Worm (Caenorhabditis elegans) whole organism, L4/young adult: ENCODE measurements around the gene B0252.11.
A peak's percentile ranks its signal among the peaks of the same experiment; 100 is the strongest.
"Not testable (repeated sequence)": the region's sequence is repeated elsewhere in the genome, so short reads cannot be mapped to it uniquely, and the experiment has no call there.

ENCODE experiments used
- W03F9.2 ChIP-seq: fragments of 150-350 bp; optimal IDR thresholded peaks from 2 replicates; lab custom pipeline; 2014; ENCODE audit warnings: missing biosample characterization, missing genetic modification characterization
- dao-5 ChIP-seq: sonication (generic microtip); optimal IDR thresholded peaks from 2 replicates; lab custom pipeline; 2016; ENCODE audit warnings: missing genotype, missing genetic modification characterization, moderate library complexity, missing compliant biosample characterization
- him-1 ChIP-seq: sonication (generic microtip); optimal IDR thresholded peaks from 2 replicates; lab custom pipeline; 2016; ENCODE audit warnings: missing genotype, missing genetic modification reagents, missing genetic modification characterization, missing compliant biosample characterization

Gene B0252.11

DNA sequence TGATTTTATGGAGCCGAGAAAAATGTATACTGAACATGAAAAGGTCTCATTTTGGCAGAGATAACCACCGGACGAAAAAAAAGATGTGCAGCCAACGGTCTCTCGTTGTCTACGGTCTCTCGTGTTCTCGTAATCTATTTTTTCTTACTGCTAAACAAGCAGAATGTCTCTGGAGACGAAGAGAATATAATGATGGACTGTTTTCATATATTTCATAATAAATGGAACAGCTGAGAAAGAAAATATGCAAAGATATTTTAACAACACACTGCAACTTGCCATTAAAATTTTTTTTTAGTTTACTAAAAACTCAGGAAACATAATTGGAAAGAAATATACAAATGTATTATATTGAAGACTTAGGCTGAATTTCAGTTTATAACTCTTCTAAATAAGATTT, 12.5 kb upstream of the B0252.11 start:
- TF ChIP-seq dao-5 (tag; lab: Kevin White, UChicago), result no peak
- no peak for TF ChIP-seq W03F9.2 (tag; lab: Kevin White, UChicago)
- TF ChIP-seq him-1 (tag; lab: Kevin White, UChicago), result no peak

DNA sequence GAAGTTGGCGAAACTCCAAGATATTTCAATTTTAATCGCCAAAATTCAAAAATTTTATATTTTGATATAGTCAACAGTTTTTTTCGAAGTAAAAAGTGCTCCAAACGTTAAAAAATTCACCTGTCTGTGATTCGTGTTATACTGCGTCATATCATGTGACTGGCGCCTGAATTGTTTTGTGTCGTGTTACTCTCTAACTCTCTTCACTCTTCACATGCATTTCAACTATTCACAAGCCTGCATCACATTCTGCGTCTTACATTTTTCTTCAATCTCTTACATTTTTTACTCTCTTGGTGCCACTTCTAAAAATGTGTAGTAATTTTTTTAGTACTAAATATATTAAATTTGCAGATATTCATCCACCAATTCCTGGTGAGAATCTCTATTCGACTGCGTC, 10.8 kb upstream of the B0252.11 start, which contains the start of gene flcn-1:
Gene flcn-1, plus strand, starts transcription at position 348 of the 400 bp plus-strand sequence.
- no peak for TF ChIP-seq W03F9.2 (tag; lab: Kevin White, UChicago)
- TF ChIP-seq him-1 (tag; lab: Kevin White, UChicago), result no peak
- no peak for TF ChIP-seq dao-5 (tag; lab: Kevin White, UChicago)

DNA sequence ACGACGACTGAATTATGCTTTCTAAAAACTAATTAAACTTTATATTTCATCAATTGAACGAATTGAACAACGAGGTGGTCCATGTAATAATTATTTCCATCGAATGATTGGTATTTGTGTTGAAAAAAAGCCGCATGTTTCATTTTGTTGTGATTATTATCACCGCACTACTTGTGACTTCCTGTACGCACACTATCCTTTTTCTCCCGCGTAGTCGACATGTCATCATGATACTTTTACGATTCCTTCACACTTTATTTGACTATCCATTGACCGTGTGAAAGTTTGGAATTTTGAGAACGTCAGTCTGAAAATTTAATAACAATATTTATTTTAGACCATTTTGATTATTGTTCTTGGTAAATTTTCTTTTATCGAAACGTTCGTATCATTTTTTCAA, 10.0 kb upstream of the B0252.11 start, which contains the start of gene F22D3.4:
Gene F22D3.4, minus strand, starts transcription at position 1 of the 400 bp plus-strand sequence.
- no peak for TF ChIP-seq dao-5 (tag; lab: Kevin White, UChicago)

DNA sequence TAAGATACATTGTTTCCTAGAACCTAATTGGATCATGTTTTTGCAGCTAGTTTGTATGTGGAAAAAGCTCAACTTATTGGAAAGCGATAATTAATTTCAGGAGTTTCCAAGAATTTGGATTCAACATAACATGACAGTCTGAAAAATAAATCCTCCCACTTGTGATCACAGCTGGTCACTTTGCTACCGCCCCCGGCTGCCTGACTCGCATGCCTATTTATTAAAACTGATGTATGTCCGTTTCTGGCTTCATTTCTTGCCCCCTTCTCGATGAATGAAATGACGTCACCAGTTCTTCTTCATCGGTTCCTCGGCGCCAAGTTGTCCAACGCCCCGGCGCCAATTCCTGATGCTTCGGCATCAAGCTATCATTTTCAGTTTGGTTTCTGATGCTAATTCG, 9.4 kb upstream of the B0252.11 start:
- TF ChIP-seq W03F9.2 (tag; lab: Kevin White, UChicago) (no peak), dao-5 (tag; lab: Kevin White, UChicago) (no peak), him-1 (tag; lab: Kevin White, UChicago) (no peak)

DNA sequence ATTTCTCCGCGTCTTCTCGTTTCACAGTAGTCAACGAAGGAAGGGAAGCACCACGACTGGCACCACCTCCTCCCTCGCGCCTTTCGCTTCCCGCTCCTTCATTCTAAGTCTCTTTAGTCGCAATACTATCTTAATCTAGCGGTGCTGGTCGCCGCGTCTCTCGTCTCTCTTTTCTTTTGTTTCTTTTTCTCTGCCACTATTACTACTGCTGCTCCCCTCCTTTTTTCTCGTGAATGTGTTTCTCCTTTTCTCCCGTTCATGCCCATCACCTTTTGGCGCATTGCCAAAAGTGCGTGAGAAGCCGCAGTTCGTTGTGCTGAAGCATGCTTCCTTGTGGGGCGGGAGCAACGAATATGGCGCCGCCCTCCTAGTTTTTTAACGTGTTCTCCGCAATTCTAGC, 8.9 kb upstream of the B0252.11 start:
- TF ChIP-seq dao-5 (tag; lab: Kevin White, UChicago) (peak; percentile 26), him-1 (tag; lab: Kevin White, UChicago) (peak; percentile 66), W03F9.2 (tag; lab: Kevin White, UChicago) (peak; percentile 51)

DNA sequence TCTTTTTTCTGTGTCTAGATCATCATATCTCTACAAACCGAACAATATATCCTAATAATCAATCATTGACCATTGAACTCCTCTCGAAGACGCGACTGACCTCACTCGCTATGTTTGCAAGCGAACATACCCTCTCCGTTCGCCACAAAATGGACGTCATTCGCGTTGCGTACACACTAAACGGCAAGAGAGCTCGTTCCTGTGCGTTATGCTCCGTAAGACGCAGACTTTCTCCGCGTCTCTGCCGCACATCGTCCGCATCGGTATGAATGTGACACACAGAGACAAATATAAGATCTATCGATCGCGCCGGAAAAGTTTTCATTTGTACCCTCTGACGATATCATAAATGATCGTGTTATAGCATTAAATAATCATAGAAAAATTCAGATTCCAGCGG, 8.4 kb upstream of the B0252.11 start:
- TF ChIP-seq W03F9.2 (tag; lab: Kevin White, UChicago) (no peak), dao-5 (tag; lab: Kevin White, UChicago) (no peak), him-1 (tag; lab: Kevin White, UChicago) (no peak)

DNA sequence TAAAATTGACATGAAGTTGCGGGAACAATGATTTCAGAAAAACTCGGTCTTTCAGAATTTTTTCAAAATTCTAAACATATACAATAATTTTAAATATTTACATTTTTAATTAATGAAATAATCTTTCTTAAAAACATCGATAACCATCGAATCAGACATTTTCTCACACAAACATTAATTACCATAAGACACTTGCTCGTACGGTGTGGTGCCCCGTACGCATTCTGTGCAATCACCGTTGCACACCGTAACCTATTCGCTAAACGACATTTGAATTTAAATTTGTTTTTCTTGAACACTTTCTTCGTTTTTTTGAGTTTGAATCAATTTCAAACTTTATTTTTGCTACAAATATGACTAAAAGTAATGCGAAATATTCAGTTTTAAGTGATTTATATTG, 6.2 kb upstream of the B0252.11 start:
- TF ChIP-seq dao-5 (tag; lab: Kevin White, UChicago), result no peak
- no peak for TF ChIP-seq him-1 (tag; lab: Kevin White, UChicago)
- no peak for TF ChIP-seq W03F9.2 (tag; lab: Kevin White, UChicago)

DNA sequence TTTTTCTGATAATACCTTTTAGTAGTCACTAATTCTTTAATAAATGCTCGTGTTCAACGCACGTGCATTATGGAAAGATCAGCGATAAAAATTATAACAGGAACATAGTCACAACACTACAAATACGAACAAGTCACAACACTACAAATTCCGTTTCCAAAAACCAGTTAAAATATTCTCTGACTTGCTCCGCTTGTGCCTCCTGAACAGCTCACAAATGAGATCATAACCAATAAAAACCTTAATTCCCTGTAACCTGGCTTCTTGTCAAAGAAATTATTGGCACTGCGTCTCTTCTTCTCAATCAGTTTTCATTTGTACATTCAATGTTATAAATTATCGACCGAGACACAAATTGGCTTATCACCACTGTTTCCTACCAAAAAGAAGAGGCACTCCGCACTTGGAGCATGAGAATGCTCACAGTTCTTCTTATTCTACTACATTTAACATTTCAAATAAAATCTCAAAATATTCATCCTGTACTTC, 1.8 kb upstream of the B0252.11 start, which contains the start of gene B0252.1:
Gene B0252.1, plus strand, starts transcription at position 318 of the 489 bp plus-strand sequence.
- TF ChIP-seq him-1 (tag; lab: Kevin White, UChicago) (no peak), dao-5 (tag; lab: Kevin White, UChicago) (no peak), W03F9.2 (tag; lab: Kevin White, UChicago) (no peak)

DNA sequence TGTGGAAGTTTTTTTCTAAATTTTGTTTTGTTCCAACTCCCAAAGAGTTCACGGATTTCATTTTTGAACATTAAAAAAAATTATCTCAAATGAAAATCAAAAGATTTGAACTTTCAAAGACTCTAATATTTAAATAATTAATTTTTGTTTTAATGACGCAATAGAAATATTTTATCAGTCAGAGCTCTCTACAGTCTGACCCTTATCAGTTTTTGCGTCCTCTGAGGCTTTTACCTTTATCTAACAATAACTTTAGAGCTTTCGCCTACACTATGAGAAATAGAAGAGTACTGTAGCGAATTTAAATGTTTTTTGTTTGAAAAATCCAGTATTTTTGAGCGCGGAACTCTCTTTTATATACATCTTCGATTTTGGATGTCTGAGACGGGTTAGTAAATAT, 1.3 kb upstream of the B0252.11 start, which contains the start of gene B0252.5:
Gene B0252.5, minus strand, starts transcription at position 17 of the 400 bp plus-strand sequence.
- TF ChIP-seq dao-5 (tag; lab: Kevin White, UChicago), result no peak
- no peak for TF ChIP-seq W03F9.2 (tag; lab: Kevin White, UChicago)
- TF ChIP-seq him-1 (tag; lab: Kevin White, UChicago), result no peak

DNA sequence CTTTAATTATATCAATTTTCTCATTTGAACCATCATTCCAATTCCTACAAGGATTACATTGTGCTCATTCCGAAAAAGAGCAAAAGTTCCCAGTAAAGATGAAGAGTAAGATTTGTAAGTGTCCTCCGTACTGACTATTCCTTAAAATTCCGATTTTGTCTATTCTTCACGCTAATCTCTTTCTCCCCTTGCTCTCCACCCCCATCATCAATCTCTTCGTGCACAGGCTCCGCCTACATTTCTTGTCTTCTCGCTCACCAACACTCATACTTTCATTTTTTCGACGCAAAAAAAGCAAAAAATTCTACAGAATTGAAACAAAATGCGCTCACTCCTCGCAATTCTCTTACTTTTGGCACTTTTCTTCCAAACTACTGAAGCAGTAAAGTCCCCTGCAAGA, 1.7 kb downstream of the B0252.11 start, which contains the start of gene B0252.8:
Gene B0252.8, plus strand, starts transcription at position 292 of the 400 bp plus-strand sequence.
- TF ChIP-seq W03F9.2 (tag; lab: Kevin White, UChicago), result no peak
- no peak for TF ChIP-seq dao-5 (tag; lab: Kevin White, UChicago)
- TF ChIP-seq him-1 (tag; lab: Kevin White, UChicago), result no peak

DNA sequence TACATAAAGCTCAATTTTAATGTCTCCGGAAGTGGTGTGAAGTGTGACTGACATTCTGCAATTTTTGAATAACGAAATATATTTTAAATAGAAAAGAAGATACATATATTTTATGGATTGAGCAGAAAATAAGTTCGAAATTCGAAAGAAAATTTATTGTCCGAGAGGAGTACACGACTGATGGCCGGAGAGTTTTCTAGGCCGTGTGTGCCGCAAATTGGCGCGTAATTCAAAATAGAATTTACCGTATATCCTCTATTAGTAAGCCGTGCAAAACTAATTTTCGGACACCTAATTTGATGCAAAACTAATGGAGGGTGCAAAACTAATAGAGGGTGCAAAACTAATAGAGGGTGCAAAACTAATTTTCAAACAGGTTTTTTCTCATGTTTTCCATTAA, 4.3 kb downstream of the B0252.11 start, which contains the start of gene cyn-10:
Gene cyn-10, minus strand, starts transcription at position 57 of the 400 bp plus-strand sequence.
- TF ChIP-seq dao-5 (tag; lab: Kevin White, UChicago), result no peak
- peak; percentile 42 for TF ChIP-seq him-1 (tag; lab: Kevin White, UChicago)
- peak; percentile 15 for TF ChIP-seq W03F9.2 (tag; lab: Kevin White, UChicago)

DNA sequence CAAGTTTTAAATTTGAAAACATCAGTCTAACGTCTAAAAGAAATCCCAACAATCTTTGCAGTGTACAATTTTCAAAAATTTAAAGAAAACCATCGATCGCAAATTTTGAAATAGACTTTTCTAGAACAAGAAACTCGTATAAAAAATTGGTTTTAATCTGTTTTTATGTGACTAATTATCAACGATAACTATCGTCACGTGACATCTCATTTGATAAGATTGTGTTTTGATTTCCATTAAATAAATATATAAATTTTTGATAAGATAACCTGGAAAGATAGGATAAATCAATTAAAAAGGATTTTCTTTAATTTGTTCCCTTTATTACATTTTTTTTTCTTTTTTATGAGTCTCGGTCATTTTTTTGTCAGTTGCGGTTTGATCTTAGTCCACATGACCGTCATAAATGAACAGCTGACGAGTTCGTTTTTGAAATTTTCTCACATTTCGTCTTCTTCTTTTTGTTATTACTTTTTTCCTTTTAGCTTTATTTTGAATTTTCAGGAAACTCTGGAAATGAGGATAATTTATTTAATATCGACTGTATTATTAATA, 8.0 kb downstream of the B0252.11 start, which contains the start of gene asm-1:
Gene asm-1, plus strand, starts transcription at position 505 of the 555 bp plus-strand sequence.
- no peak for TF ChIP-seq him-1 (tag; lab: Kevin White, UChicago)
- no peak for TF ChIP-seq W03F9.2 (tag; lab: Kevin White, UChicago)
- TF ChIP-seq dao-5 (tag; lab: Kevin White, UChicago), result no peak

DNA sequence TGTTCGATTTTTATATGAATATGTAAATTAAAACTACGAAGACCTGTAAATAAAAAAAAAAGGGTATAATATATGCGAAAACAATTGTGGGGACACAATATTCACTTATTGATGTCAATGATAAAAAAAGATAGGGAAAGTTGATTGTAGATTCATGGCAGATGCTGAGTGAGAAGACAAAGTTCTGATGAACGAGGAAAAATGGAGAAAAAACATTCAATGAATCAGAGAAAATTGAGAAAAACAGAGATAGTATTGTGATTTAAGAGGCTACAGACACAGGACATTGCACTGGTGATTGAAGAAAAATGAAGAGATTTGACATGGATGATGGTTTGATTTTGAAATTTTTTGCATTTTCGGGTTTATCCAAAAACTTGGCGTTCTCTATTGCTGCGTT, 8.9 kb downstream of the B0252.11 start:
- no peak for TF ChIP-seq dao-5 (tag; lab: Kevin White, UChicago)
- no peak for TF ChIP-seq him-1 (tag; lab: Kevin White, UChicago)
- no peak for TF ChIP-seq W03F9.2 (tag; lab: Kevin White, UChicago)

DNA sequence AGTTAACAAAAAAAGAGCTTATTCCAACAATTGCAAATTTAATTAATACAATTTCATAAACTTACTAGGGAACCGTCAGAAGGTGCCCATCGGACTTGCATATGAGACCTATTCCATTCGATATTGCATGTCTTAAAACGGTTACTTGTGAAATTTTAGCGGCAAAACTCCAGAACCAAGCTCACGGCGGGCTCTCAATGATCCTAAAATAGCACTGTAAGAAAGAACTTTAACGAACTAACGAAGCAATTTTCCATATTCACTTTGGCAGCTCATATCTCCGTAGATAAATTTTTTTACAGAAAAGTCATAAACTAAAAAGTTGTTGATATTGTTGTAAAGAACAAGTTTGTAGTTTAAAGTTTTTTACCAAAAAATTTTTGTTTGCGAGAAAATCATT, 10.0 kb downstream of the B0252.11 start, which contains the start of gene B0252.3:
Gene B0252.3, minus strand, starts transcription at position 101 of the 400 bp plus-strand sequence.
- not testable (repeated sequence) for TF ChIP-seq W03F9.2, dao-5, him-1 (tag; lab: Kevin White, UChicago)
